Fruit fly (Drosophila melanogaster): ENCODE results near the gene CG15386.

The CG15386 gene

DNA sequence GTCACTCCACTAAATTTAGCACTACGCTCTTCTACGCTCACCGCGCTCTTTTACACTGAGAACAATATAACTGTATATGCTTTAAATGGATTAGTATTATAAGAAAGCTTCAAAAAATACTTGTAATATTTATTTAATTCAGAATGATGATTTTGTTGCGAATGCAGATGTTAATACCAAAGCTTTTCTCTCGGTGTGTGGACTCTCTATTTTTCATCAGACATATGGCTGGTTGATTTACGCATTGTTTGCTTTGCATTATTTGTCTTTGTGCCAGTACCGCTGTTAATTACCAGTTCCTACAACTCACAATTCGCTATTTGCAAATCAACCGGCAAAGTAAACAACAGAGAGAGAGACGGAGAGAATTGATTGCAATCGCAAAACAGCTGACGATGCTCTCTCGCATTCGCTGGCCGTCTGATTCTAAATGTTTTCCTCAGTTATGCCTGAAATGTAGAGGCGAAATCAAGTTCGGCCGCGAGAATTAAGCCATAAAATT is 4.7 kb upstream of the CG15386 start (continued):
- TF ChIP-seq CG18599 (GFP tag; optimal IDR thresholded peaks at IDR 0.05) (peak; percentile 97), psq (GFP tag; optimal IDR thresholded peaks at IDR 0.05) (peak; percentile 91), Hand (GFP tag; optimal IDR thresholded peaks at IDR 0.05) (peak; percentile 98), CG31388 (GFP tag; optimal IDR thresholded peaks at IDR 0.05) (peak; percentile 85), CG17612 (GFP tag; IDR thresholded peaks at IDR 0.05) (peak; percentile 93), tll (GFP tag; optimal IDR thresholded peaks at IDR 0.05) (peak in 1 of 2 experiments; percentile 65), caup (GFP tag; optimal IDR thresholded peaks at IDR 0.05; ENCODE audit: severe bottlenecking) (peak; percentile 96), Myb (GFP tag; optimal IDR thresholded peaks at IDR 0.05) (peak; percentile 83), CG11696 (GFP tag; IDR thresholded peaks at IDR 0.05) (peak; percentile 94), CG17361 (GFP tag; IDR thresholded peaks at IDR 0.05) (peak; percentile 95), prd (optimal IDR thresholded peaks at IDR 0.05) (no peak), prd (GFP tag; IDR thresholded peaks at IDR 0.05) (peak; percentile 98), CG4328 (GFP tag; optimal IDR thresholded peaks at IDR 0.05) (peak; percentile 79), Max (GFP tag; optimal IDR thresholded peaks at IDR 0.05) (peak; percentile 89), CG10462 (GFP tag; optimal IDR thresholded peaks at IDR 0.05) (peak; percentile 91), CG8478 (optimal IDR thresholded peaks at IDR 0.05) (no peak), Sry-β (GFP tag; optimal IDR thresholded peaks at IDR 0.05) (peak; percentile 40), CG7928 (GFP tag; optimal IDR thresholded peaks at IDR 0.05) (peak; percentile 75), CG3163 (GFP tag; optimal IDR thresholded peaks at IDR 0.05) (peak; percentile 83), Doc3 (GFP tag; IDR thresholded peaks at IDR 0.05; ENCODE audit: partially characterized antibody) (no peak), CG7556 (GFP tag; optimal IDR thresholded peaks at IDR 0.05) (peak; percentile 97), CG31224 (GFP tag; IDR thresholded peaks at IDR 0.05) (peak; percentile 94), CG31441 (GFP tag; IDR thresholded peaks at IDR 0.05) (peak; percentile 94), Side (GFP tag; optimal IDR thresholded peaks at IDR 0.05) (peak; percentile 94), sna (GFP tag; IDR thresholded peaks at IDR 0.05; ENCODE audit: partially characterized antibody) (no peak), cas (GFP tag; IDR thresholded peaks at IDR 0.05) (peak; percentile 95), CG10366 (GFP tag; IDR thresholded peaks at IDR 0.05) (peak; percentile 97), CG2875 (GFP tag; optimal IDR thresholded peaks at IDR 0.05) (peak; percentile 94), Dbx (GFP tag; IDR thresholded peaks at IDR 0.05) (peak; percentile 98), CG11398 (GFP tag; optimal IDR thresholded peaks at IDR 0.05) (peak; percentile 90), CG11504 (tag; optimal IDR thresholded peaks at IDR 0.05) (peak; percentile 95), HLH54F (GFP tag; optimal IDR thresholded peaks at IDR 0.05) (peak; percentile 95), vvl (GFP tag; IDR thresholded peaks at IDR 0.05) (peak; percentile 99), Ravus (GFP tag; IDR thresholded peaks at IDR 0.05) (peak; percentile 95), sisA (GFP tag; IDR thresholded peaks at IDR 0.05) (peak; percentile 97), CG7987 (GFP tag; optimal IDR thresholded peaks at IDR 0.05) (peak; percentile 89), CG10321 (GFP tag; IDR thresholded peaks at IDR 0.05) (peak; percentile 80), gsb (GFP tag; IDR thresholded peaks at IDR 0.05) (peak; percentile 97), seq (GFP tag; IDR thresholded peaks at IDR 0.05) (peak; percentile 98), pzg (GFP tag; optimal IDR thresholded peaks at IDR 0.05) (peak; percentile 26), Oaz (GFP tag; IDR thresholded peaks at IDR 0.05) (peak; percentile 96), CG9817 (tag; optimal IDR thresholded peaks at IDR 0.05) (peak; percentile 98), mam (GFP tag; optimal IDR thresholded peaks at IDR 0.05) (peak; percentile 96), CG8290 (GFP tag; optimal IDR thresholded peaks at IDR 0.05) (peak; percentile 90), CG8290 (tag; optimal IDR thresholded peaks at IDR 0.05) (peak; percentile 43 to 98), CG17568 (GFP tag; optimal IDR thresholded peaks at IDR 0.05) (peak; percentile 93), CG6683 (GFP tag; optimal IDR thresholded peaks at IDR 0.05) (peak; percentile 88), CG17328 (GFP tag; IDR thresholded peaks at IDR 0.05) (peak; percentile 98), CG4404 (GFP tag; IDR thresholded peaks at IDR 0.05) (peak; percentile 90), CG9609 (GFP tag; optimal IDR thresholded peaks at IDR 0.05) (peak; percentile 94), Nf-YC (tag; optimal IDR thresholded peaks at IDR 0.05) (peak; percentile 83)

Data from whole organism, embryonic.